Worm (Caenorhabditis elegans) whole organism, midembryonic: ENCODE results near the gene Y51A2B.4.

ENCODE experiments used
- T22C8.4 ChIP-seq: fragments of 200-800 bp; sonication (Bioruptor generic); IDR thresholded peaks from 2 replicates; pipeline ENCODE4 v1.3.6; 2022; ENCODE audit warnings: missing genetic modification characterization, missing compliant biosample characterization
- flt-1 ChIP-seq: fragments of 200-800 bp; sonication (Bioruptor generic); IDR thresholded peaks from 2 replicates; pipeline ENCODE4 v1.3.6; 2022; ENCODE audit warnings: missing genetic modification characterization, missing compliant biosample characterization
- klf-2 ChIP-seq: fragments of 200-800 bp; sonication (Bioruptor generic); conservative IDR thresholded peaks from 2 replicates; pipeline ENCODE4 v1.3.6; 2022; ENCODE audit warnings: missing genetic modification reagents, missing genetic modification characterization, missing compliant biosample characterization
- med-1 ChIP-seq: sonication (generic microtip); optimal IDR thresholded peaks from 2 replicates; lab custom pipeline; 2017; ENCODE audit warnings: missing genetic modification characterization, mild to moderate bottlenecking, missing compliant biosample characterization, antibody characterized with exemption, missing genetic modification reagents; ENCODE audit not compliant: insufficient read depth
- ref-1 ChIP-seq: fragments of 200-800 bp; sonication (Bioruptor generic); conservative IDR thresholded peaks from 2 replicates; pipeline ENCODE4 v1.3.6; 2022; ENCODE audit warnings: missing genetic modification reagents, missing genetic modification characterization, missing compliant biosample characterization
- ztf-29 ChIP-seq: fragments of 200-800 bp; sonication (Bioruptor generic); IDR thresholded peaks from 2 replicates; pipeline ENCODE4 v1.3.6; 2022; ENCODE audit warnings: missing genetic modification reagents, missing genetic modification characterization, missing compliant biosample characterization

ce11 chrV:18346080-18346479, 42.9 kb downstream of the Y51A2B.4 start:
- no peak for TF ChIP-seq flt-1 (GFP tag; lab: Robert Waterston, UW)
- TF ChIP-seq klf-2 (GFP tag; lab: Robert Waterston, UW) = no peak
- TF ChIP-seq med-1 (GFP tag; lab: Kevin White, UChicago) = no peak
- no peak for TF ChIP-seq ztf-29 (GFP tag; lab: Robert Waterston, UW)
- TF ChIP-seq T22C8.4 (GFP tag; lab: Robert Waterston, UW) = no peak
- TF ChIP-seq ref-1 (GFP tag; lab: Robert Waterston, UW) = no peak
